Worm (Caenorhabditis elegans) whole organism, L4/young adult: ENCODE results near the gene srh-154.

Source experiments
- W03F9.2 ChIP-seq: fragments of 150-350 bp; optimal IDR thresholded peaks from 2 replicates; lab custom pipeline; 2014; ENCODE audit warnings: missing biosample characterization, missing genetic modification characterization
- dao-5 ChIP-seq: sonication (generic microtip); optimal IDR thresholded peaks from 2 replicates; lab custom pipeline; 2016; ENCODE audit warnings: missing genotype, missing genetic modification characterization, moderate library complexity, missing compliant biosample characterization
- him-1 ChIP-seq: sonication (generic microtip); optimal IDR thresholded peaks from 2 replicates; lab custom pipeline; 2016; ENCODE audit warnings: missing genotype, missing genetic modification reagents, missing genetic modification characterization, missing compliant biosample characterization

srh-154 gene

DNA sequence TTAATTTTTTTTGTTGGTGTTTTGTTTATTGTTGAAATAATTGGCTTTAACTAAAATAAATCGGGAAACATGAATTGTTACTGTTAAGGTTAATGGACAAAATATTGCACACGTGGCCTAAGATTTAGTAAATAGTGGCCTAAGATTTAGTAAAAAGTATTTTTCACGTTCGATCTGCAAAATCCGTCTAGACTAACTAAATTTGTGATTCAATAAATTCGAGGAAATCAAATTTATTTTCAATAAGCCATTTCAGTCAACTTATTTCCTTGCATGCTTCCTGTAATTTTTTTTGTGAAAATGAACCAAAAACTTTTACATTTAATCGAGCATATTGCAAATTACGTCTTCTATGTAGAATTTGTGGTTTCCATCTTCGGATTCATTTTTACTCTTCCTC is 27.2 kb downstream of the srh-154 start, which contains the start of gene srw-72:
TSS of gene srw-72 (plus strand) at position 301 of the 400 bp plus-strand sequence.
- TF ChIP-seq W03F9.2 (no peak), him-1 (tag; lab: Kevin White, UChicago) (no peak), dao-5 (tag; lab: Kevin White, UChicago) (no peak)

DNA sequence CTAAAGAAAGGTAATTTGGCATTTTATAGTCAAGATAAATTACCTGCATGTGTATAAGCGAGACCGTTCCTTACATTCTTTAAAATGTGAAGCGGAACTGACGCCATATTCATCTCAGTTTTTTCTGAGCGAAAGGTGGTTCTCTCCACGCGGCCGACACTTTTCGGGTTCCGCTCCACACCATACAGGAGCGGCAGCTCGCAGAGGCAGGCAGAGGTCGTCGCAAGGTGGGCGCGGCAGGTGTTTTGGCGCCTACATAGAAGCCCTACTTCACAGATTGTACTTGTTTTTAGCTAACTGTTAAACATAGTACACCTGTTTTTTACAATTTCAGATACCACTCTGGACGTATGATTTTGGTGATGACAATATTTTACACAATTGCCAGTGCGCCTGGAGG is 28.4 kb downstream of the srh-154 start:
- TF ChIP-seq W03F9.2, result no peak
- no peak for TF ChIP-seq him-1 (tag; lab: Kevin White, UChicago)

ce11 chrV:17469180-17469579 is 29.7 kb downstream of the srh-154 start, which contains the start of gene F20E11.17:
TSS of gene F20E11.17 (minus strand) at chrV:17469280.
- TF ChIP-seq him-1 (tag; lab: Kevin White, UChicago) (no peak), W03F9.2 (no peak), dao-5 (tag; lab: Kevin White, UChicago) (no peak)

- TF ChIP-seq dao-5 (tag; lab: Kevin White, UChicago) (no peak), him-1 (tag; lab: Kevin White, UChicago) (no peak), W03F9.2 (no peak)
Measured at ce11 chrV:17471564-17471963, 32.1 kb downstream of the srh-154 start, which contains the start of gene srh-235. TSS of gene srh-235 (minus strand) at chrV:17471664.

ce11 chrV:17473699-17474098 is 34.2 kb downstream of the srh-154 start, which contains the start of gene srh-123:
TSS of gene srh-123 (plus strand) at chrV:17473999.
- TF ChIP-seq W03F9.2, result no peak
- TF ChIP-seq dao-5 (tag; lab: Kevin White, UChicago), result no peak

DNA sequence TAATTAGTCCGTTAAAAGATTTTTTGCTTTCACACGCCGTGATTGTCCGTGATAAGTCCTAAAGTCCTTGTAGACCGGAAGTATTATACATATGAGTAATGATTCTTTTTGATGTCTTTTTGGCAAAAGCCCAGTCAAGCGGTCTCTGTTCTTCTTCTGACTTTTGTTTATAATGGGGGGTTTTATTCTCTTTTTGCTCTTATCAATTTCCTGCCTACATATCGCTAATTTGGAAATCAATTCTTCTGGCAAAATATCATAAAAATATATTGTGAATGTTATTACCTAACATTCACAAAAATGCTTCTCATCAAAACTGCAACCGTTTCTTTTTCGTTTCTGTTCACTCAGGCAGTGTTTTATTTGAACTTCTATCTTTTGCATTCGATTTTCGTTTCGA is 37.0 kb downstream of the srh-154 start, which contains the start of gene srbc-61:
TSS of gene srbc-61 (plus strand) at position 301 of the 400 bp plus-strand sequence.
- TF ChIP-seq W03F9.2 (no peak), dao-5 (tag; lab: Kevin White, UChicago) (no peak), him-1 (tag; lab: Kevin White, UChicago) (no peak)

- TF ChIP-seq W03F9.2 (no peak), him-1 (tag; lab: Kevin White, UChicago) (no peak), dao-5 (tag; lab: Kevin White, UChicago) (no peak)
Measured at ce11 chrV:17485078-17485477, 45.6 kb downstream of the srh-154 start, which contains the start of gene srh-111. TSS of gene srh-111 (minus strand) at chrV:17485178.

DNA sequence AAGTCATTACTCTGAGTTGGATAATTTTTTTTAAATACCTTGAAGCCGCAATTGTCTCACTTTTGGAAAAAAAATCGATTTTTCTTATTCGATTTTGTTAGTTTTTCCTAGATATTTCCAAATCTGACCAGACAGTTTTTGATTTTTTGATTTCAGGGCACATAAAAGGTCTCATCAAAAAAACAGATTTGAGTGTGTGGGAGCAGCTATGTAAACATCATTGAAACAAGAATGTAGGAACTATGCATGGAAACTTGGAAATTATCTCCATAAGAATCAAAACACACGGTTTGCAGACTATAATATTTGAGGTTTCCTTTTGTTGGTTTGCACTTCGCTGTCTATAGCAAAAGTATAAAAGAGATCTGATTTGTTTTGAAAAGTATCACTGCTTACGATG is 46.5 kb downstream of the srh-154 start, which contains the start of gene scl-24:
TSS of gene scl-24 (plus strand) at position 301 of the 400 bp plus-strand sequence.
- TF ChIP-seq him-1 (tag; lab: Kevin White, UChicago), result no peak
- no peak for TF ChIP-seq W03F9.2
- no peak for TF ChIP-seq dao-5 (tag; lab: Kevin White, UChicago)
